Worm (Caenorhabditis elegans) whole organism, early embryonic: ENCODE data around the gene moc-6.

Experiments
- B0310.2 ChIP-seq: sonication (generic microtip); optimal IDR thresholded peaks from 2 replicates; lab custom pipeline; 2016; ENCODE audit warnings: mild to moderate bottlenecking, missing genetic modification characterization, missing compliant biosample characterization
- F13C5.2 ChIP-seq: sonication (generic microtip); optimal IDR thresholded peaks from 2 replicates; lab custom pipeline; 2017; ENCODE audit warnings: mild to moderate bottlenecking, missing genetic modification characterization, inconsistent platforms, missing compliant biosample characterization
- aly-1 ChIP-seq: sonication (generic microtip); optimal IDR thresholded peaks from 2 replicates; lab custom pipeline; 2016; ENCODE audit warnings: missing genetic modification characterization, missing compliant biosample characterization
- ama-1 ChIP-seq: fragments of 150-350 bp; optimal IDR thresholded peaks from 2 replicates; lab custom pipeline; 2014
- ceh-13 ChIP-seq: fragments of 200-800 bp; sonication (Bioruptor generic); optimal IDR thresholded peaks from 2 replicates; lab custom pipeline; 2018; ENCODE audit warnings: mild to moderate bottlenecking, missing genetic modification characterization, missing compliant biosample characterization
- ets-7 ChIP-seq: sonication (generic microtip); optimal IDR thresholded peaks from 2 replicates; lab custom pipeline; 2016; ENCODE audit warnings: missing genotype, missing genetic modification characterization, missing compliant biosample characterization
- flt-1 ChIP-seq: fragments of 200-800 bp; sonication (Bioruptor generic); IDR thresholded peaks from 2 replicates; pipeline ENCODE4 v1.3.6; 2022; ENCODE audit warnings: missing genetic modification characterization, missing compliant biosample characterization
- hmg-4 ChIP-seq: fragments of 200-800 bp; sonication (Bioruptor generic); optimal IDR thresholded peaks from 2 replicates; lab custom pipeline; 2018; ENCODE audit warnings: mild to moderate bottlenecking, missing genetic modification characterization, missing compliant biosample characterization
- hnd-1 ChIP-seq: sonication (generic microtip); optimal IDR thresholded peaks from 2 replicates; lab custom pipeline; 2016; ENCODE audit warnings: missing genetic modification characterization, missing compliant biosample characterization
- scrt-1 ChIP-seq: fragments of 200-800 bp; sonication (Bioruptor generic); IDR thresholded peaks from 2 replicates; pipeline ENCODE4 v1.3.6; 2022; ENCODE audit warnings: missing genetic modification characterization, missing compliant biosample characterization
- tbx-11 ChIP-seq: fragments of 200-800 bp; sonication (Bioruptor generic); IDR thresholded peaks from 2 replicates; pipeline ENCODE4 v1.3.6; 2022; ENCODE audit warnings: missing genetic modification characterization, missing compliant biosample characterization
- tbx-37 ChIP-seq: fragments of 200-800 bp; sonication (Bioruptor generic); conservative IDR thresholded peaks from 2 replicates; pipeline ENCODE4 v1.3.6; 2022; ENCODE audit warnings: missing genetic modification reagents, missing genetic modification characterization, missing compliant biosample characterization

DNA sequence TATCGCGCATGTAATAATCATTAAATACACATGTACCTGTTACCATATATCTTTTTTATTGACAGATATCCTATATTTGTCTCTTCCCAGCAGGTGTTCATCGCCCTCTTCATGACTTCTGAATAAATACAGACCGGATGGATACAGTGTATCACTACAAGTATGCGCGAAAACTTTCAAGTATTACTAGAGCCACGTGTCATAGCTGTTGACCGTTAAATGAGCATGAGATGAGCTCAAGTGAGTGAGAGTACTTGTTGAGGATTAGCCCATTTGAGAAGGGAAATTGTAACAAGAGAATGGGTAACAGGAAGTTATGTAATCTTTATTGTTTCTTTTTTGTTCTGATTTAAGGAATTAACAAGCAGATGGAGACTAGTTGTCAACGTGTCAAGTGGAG is 49.3 kb downstream of the moc-6 start:
- TF ChIP-seq flt-1 (GFP tag; lab: Robert Waterston, UW) (no peak), scrt-1 (GFP tag; lab: Robert Waterston, UW) (no peak), ceh-13 (GFP tag; lab: Kevin White, UChicago) (no peak), B0310.2 (tag; lab: Kevin White, UChicago) (no peak), tbx-37 (GFP tag; lab: Robert Waterston, UW) (no peak), ama-1 (lab: Kevin White, UChicago) (no peak), ets-7 (tag; lab: Kevin White, UChicago) (no peak), hmg-4 (GFP tag; lab: Kevin White, UChicago) (no peak), hnd-1 (no peak), F13C5.2 (tag; lab: Kevin White, UChicago) (no peak), aly-1 (tag; lab: Kevin White, UChicago) (no peak), tbx-11 (no peak)
